Fruit fly (Drosophila melanogaster): ENCODE data around the gene CG43059.

CG43059 gene

dm6 chr3L:8328283-8328682 lies 9.5 kb upstream of the CG43059 start, which contains the start of gene CG34462:
Gene CG34462 (plus strand): TSS chr3L:8328583.
- TF ChIP-seq Sp1 (GFP tag; optimal IDR thresholded peaks at IDR 0.05): no peak
- no peak for TF ChIP-seq h (GFP tag; optimal IDR thresholded peaks at IDR 0.05)
- TF ChIP-seq CG32264 (GFP tag; optimal IDR thresholded peaks at IDR 0.05): no peak
- TF ChIP-seq brk (GFP tag; optimal IDR thresholded peaks at IDR 0.05): no peak
- TF ChIP-seq dsf (GFP tag; optimal IDR thresholded peaks at IDR 0.05; ENCODE audit: borderline replicate concordance): no peak
- no peak for TF ChIP-seq sage (GFP tag; optimal IDR thresholded peaks at IDR 0.05)
- TF ChIP-seq Dif (GFP tag; optimal IDR thresholded peaks at IDR 0.05; ENCODE audit: partially characterized antibody): no peak
- no peak for TF ChIP-seq HLH106 (tag; optimal IDR thresholded peaks at IDR 0.05)
- no peak for TF ChIP-seq foxo (GFP tag; optimal IDR thresholded peaks at IDR 0.05)
- TF ChIP-seq Hr78 (GFP tag; optimal IDR thresholded peaks at IDR 0.05): no peak
- no peak for TF ChIP-seq Rel (GFP tag; optimal IDR thresholded peaks at IDR 0.05)
- no peak for TF ChIP-seq Rel (tag; optimal IDR thresholded peaks at IDR 0.05)
- no peak for TF ChIP-seq tai (GFP tag; optimal IDR thresholded peaks at IDR 0.05)
- TF ChIP-seq Dfd (GFP tag; optimal IDR thresholded peaks at IDR 0.05): no peak
- no peak for TF ChIP-seq ey (GFP tag; optimal IDR thresholded peaks at IDR 0.05)
- TF ChIP-seq CG9705 (GFP tag; optimal IDR thresholded peaks at IDR 0.05): no peak
- no peak for TF ChIP-seq dl (GFP tag; optimal IDR thresholded peaks at IDR 0.05; ENCODE audit: insufficient read depth in 1 of 2, partially characterized antibody in 2 of 2)
- no peak for TF ChIP-seq fru (GFP tag; optimal IDR thresholded peaks at IDR 0.05)
- TF ChIP-seq N (GFP tag; optimal IDR thresholded peaks at IDR 0.05): no peak

DNA sequence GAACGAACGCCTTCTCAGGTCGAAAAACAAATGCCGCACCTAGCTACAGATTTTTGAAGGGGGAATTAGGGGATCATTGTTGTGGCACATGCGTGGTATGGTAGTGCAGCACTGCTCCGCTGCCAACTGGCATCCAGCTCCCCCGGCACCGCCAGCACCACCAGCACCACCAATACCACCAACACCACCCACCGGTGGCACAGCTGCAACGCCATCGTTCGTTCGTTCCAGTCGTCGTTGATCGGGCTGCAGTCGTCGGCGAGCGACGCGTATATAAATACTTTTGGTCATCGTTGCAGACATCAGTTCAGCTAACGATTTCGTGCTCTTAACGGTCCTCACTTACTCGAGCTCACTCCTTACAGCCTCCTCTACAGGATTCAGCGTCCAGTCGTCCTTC lies 6.8 kb upstream of the CG43059 start, which contains the start of gene CG34461:
Gene CG34461, plus strand, starts transcription at position 301 of the 400 bp plus-strand sequence.
- TF ChIP-seq jim (GFP tag; optimal IDR thresholded peaks at IDR 0.05) (no peak), Rel (GFP tag; optimal IDR thresholded peaks at IDR 0.05) (no peak), Rel (tag; optimal IDR thresholded peaks at IDR 0.05) (no peak), usp (GFP tag; optimal IDR thresholded peaks at IDR 0.05) (no peak), fru (GFP tag; optimal IDR thresholded peaks at IDR 0.05) (no peak), lola (GFP tag; optimal IDR thresholded peaks at IDR 0.05) (no peak), h (GFP tag; optimal IDR thresholded peaks at IDR 0.05) (no peak), brk (GFP tag; optimal IDR thresholded peaks at IDR 0.05) (no peak), psq (GFP tag; optimal IDR thresholded peaks at IDR 0.05) (no peak), CG9705 (GFP tag; optimal IDR thresholded peaks at IDR 0.05) (no peak), Hnf4 (GFP tag; optimal IDR thresholded peaks at IDR 0.05) (no peak), woc (GFP tag; optimal IDR thresholded peaks at IDR 0.05) (no peak), dsf (GFP tag; optimal IDR thresholded peaks at IDR 0.05; ENCODE audit: borderline replicate concordance) (no peak), ey (GFP tag; optimal IDR thresholded peaks at IDR 0.05) (no peak), sage (GFP tag; optimal IDR thresholded peaks at IDR 0.05) (no peak), br (GFP tag; optimal IDR thresholded peaks at IDR 0.05) (no peak), Abd-B (GFP tag; optimal IDR thresholded peaks at IDR 0.05) (no peak), dl (GFP tag; optimal IDR thresholded peaks at IDR 0.05; ENCODE audit: insufficient read depth in 1 of 2, partially characterized antibody in 2 of 2) (no peak), rgr (GFP tag; optimal IDR thresholded peaks at IDR 0.05) (no peak)

- TF ChIP-seq psq (GFP tag; optimal IDR thresholded peaks at IDR 0.05) (no peak), OdsH (GFP tag; optimal IDR thresholded peaks at IDR 0.05) (no peak), sage (GFP tag; optimal IDR thresholded peaks at IDR 0.05) (no peak), rgr (GFP tag; optimal IDR thresholded peaks at IDR 0.05) (no peak), dmrt93B (GFP tag; optimal IDR thresholded peaks at IDR 0.05) (no peak), Jra (GFP tag; optimal IDR thresholded peaks at IDR 0.05) (no peak), ey (GFP tag; optimal IDR thresholded peaks at IDR 0.05) (no peak), Dfd (GFP tag; optimal IDR thresholded peaks at IDR 0.05) (no peak), brk (GFP tag; optimal IDR thresholded peaks at IDR 0.05) (no peak), Sp1 (GFP tag; optimal IDR thresholded peaks at IDR 0.05) (no peak), fru (GFP tag; optimal IDR thresholded peaks at IDR 0.05) (no peak), Hnf4 (GFP tag; optimal IDR thresholded peaks at IDR 0.05) (no peak)
Observed at dm6 chr3L:8323817-8324216, 5.1 kb upstream of the CG43059 start.

- no peak for TF ChIP-seq fru (GFP tag; optimal IDR thresholded peaks at IDR 0.05)
- TF ChIP-seq Hr83 (GFP tag; optimal IDR thresholded peaks at IDR 0.05; ENCODE audit: poor library complexity, severe bottlenecking): no peak
- no peak for TF ChIP-seq Myc (optimal IDR thresholded peaks at IDR 0.05)
- TF ChIP-seq tai (GFP tag; optimal IDR thresholded peaks at IDR 0.05): no peak
- no peak for TF ChIP-seq Hnf4 (GFP tag; optimal IDR thresholded peaks at IDR 0.05)
- no peak for TF ChIP-seq brk (GFP tag; optimal IDR thresholded peaks at IDR 0.05)
- no peak for TF ChIP-seq Mio (GFP tag; optimal IDR thresholded peaks at IDR 0.05)
- TF ChIP-seq pan (optimal IDR thresholded peaks at IDR 0.05): no peak
- TF ChIP-seq rgr (GFP tag; optimal IDR thresholded peaks at IDR 0.05): no peak
- no peak for TF ChIP-seq Abd-B (GFP tag; optimal IDR thresholded peaks at IDR 0.05)
- peak; percentile 28 for TF ChIP-seq HLH106 (tag; optimal IDR thresholded peaks at IDR 0.05)
- TF ChIP-seq CG9705 (GFP tag; optimal IDR thresholded peaks at IDR 0.05): no peak
- no peak for TF ChIP-seq dl (GFP tag; optimal IDR thresholded peaks at IDR 0.05; ENCODE audit: insufficient read depth in 1 of 2, partially characterized antibody in 2 of 2)
- TF ChIP-seq dmrt93B (GFP tag; optimal IDR thresholded peaks at IDR 0.05): peak; percentile 8
- no peak for TF ChIP-seq br (GFP tag; optimal IDR thresholded peaks at IDR 0.05)
- TF ChIP-seq OdsH (GFP tag; optimal IDR thresholded peaks at IDR 0.05): no peak
- TF ChIP-seq jim (GFP tag; optimal IDR thresholded peaks at IDR 0.05): no peak
- TF ChIP-seq Hr78 (GFP tag; optimal IDR thresholded peaks at IDR 0.05): no peak
- TF ChIP-seq CrebA (GFP tag; optimal IDR thresholded peaks at IDR 0.05; ENCODE audit: borderline replicate concordance): no peak
- no peak for TF ChIP-seq GATAd (GFP tag; optimal IDR thresholded peaks at IDR 0.05)
- no peak for TF ChIP-seq dsf (GFP tag; optimal IDR thresholded peaks at IDR 0.05; ENCODE audit: borderline replicate concordance)
- no peak for TF ChIP-seq woc (GFP tag; optimal IDR thresholded peaks at IDR 0.05)
- no peak for TF ChIP-seq Sp1 (GFP tag; optimal IDR thresholded peaks at IDR 0.05)
- peak; percentile 37 for TF ChIP-seq h (GFP tag; optimal IDR thresholded peaks at IDR 0.05)
- no peak for TF ChIP-seq Rel (GFP tag; optimal IDR thresholded peaks at IDR 0.05)
- no peak for TF ChIP-seq Rel (tag; optimal IDR thresholded peaks at IDR 0.05)
Observed at dm6 chr3L:8320105-8320813, 1.5 kb upstream of the CG43059 start, which contains the start of gene CG13670. Gene CG13670 (plus strand): TSS chr3L:8320763.

All from whole organism, wandering third instar larva.